Worm (Caenorhabditis elegans) whole organism, young adult: Measurements from ENCODE around the gene vars-1.

Experiments used
- F37B4.10 ChIP-seq: fragments of 200-800 bp; sonication (Bioruptor generic); IDR thresholded peaks from 2 replicates; pipeline ENCODE4 v1.3.6; 2022; ENCODE audit warnings: missing genetic modification characterization, missing compliant biosample characterization
- Y53F4B.3 ChIP-seq: fragments of 200-800 bp; sonication (Bioruptor generic); IDR thresholded peaks from 2 replicates; pipeline ENCODE4 v1.3.6; 2022; ENCODE audit warnings: missing genetic modification reagents, missing genetic modification characterization, missing compliant biosample characterization
- Y56A3A.18 ChIP-seq: fragments of 200-800 bp; sonication (Bioruptor generic); IDR thresholded peaks from 2 replicates; pipeline ENCODE4 v1.3.6; 2022; ENCODE audit warnings: missing genetic modification reagents, missing genetic modification characterization, missing compliant biosample characterization
- Y95B8A.8 ChIP-seq: fragments of 200-800 bp; sonication (Bioruptor generic); IDR thresholded peaks from 2 replicates; pipeline ENCODE4 v1.3.6; 2022; ENCODE audit warnings: missing genetic modification reagents, missing genetic modification characterization, missing compliant biosample characterization
- ZK185.1 ChIP-seq: sonication (generic microtip); optimal IDR thresholded peaks from 2 replicates; lab custom pipeline; 2016; ENCODE audit warnings: mild to moderate bottlenecking, missing genetic modification characterization, missing compliant biosample characterization; ENCODE audit not compliant: poor library complexity, severe bottlenecking
- ama-1 ChIP-seq, 3 experiments: fragments of 150-350 bp in 1 of 3; sonication (generic microtip) in 2 of 3; optimal IDR thresholded peaks; 2 replicates each; lab custom pipeline; 2014 to 2018; ENCODE audit warnings: missing biosample characterization in 2 of 3, missing genetic modification characterization in 2 of 3, missing genetic modification reagents in 2 of 3
- cebp-2 ChIP-seq: fragments of 200-800 bp; sonication (Bioruptor generic); IDR thresholded peaks from 2 replicates; pipeline ENCODE4 v1.3.6; 2022; ENCODE audit warnings: missing genetic modification characterization, missing compliant biosample characterization
- ceh-100 ChIP-seq: fragments of 200-800 bp; sonication (Bioruptor generic); IDR thresholded peaks from 2 replicates; pipeline ENCODE4 v1.3.6; 2022; ENCODE audit warnings: missing genetic modification reagents, missing genetic modification characterization, missing compliant biosample characterization
- ceh-27 ChIP-seq: fragments of 200-800 bp; sonication (Bioruptor generic); optimal IDR thresholded peaks from 2 replicates; lab custom pipeline; 2018; ENCODE audit warnings: mild to moderate bottlenecking, missing genetic modification characterization, moderate library complexity, missing compliant biosample characterization
- ceh-58 ChIP-seq: fragments of 200-800 bp; sonication (Bioruptor generic); IDR thresholded peaks from 2 replicates; pipeline ENCODE4 v1.3.6; 2022; ENCODE audit warnings: missing genetic modification characterization, missing compliant biosample characterization
- die-1 ChIP-seq: sonication (generic microtip); optimal IDR thresholded peaks from 2 replicates; lab custom pipeline; 2016; ENCODE audit warnings: missing genotype, mild to moderate bottlenecking, missing genetic modification characterization, missing compliant biosample characterization
- egl-44 ChIP-seq: fragments of 200-800 bp; sonication (Bioruptor generic); IDR thresholded peaks from 2 replicates; pipeline ENCODE4 v1.3.6; 2022; ENCODE audit warnings: missing genetic modification reagents, missing genetic modification characterization, missing compliant biosample characterization
- hlh-12 ChIP-seq: sonication (generic microtip); optimal IDR thresholded peaks from 2 replicates; lab custom pipeline; 2016; ENCODE audit warnings: missing genetic modification characterization, missing compliant biosample characterization
- let-607 ChIP-seq, 2 experiments: fragments of 200-800 bp in 1 of 2; sonication (Bioruptor generic) in 1 of 2; sonication (generic microtip) in 1 of 2; optimal IDR thresholded peaks; 2 replicates each; lab custom pipeline; 2016 to 2018; ENCODE audit warnings: mild to moderate bottlenecking in 2 of 2, missing compliant biosample characterization in 2 of 2, missing genetic modification characterization in 2 of 2, moderate library complexity in 2 of 2, missing genotype in 1 of 2
- lin-26 ChIP-seq: fragments of 200-800 bp; sonication (Bioruptor generic); IDR thresholded peaks from 2 replicates; pipeline ENCODE4 v1.3.6; 2022; ENCODE audit warnings: missing genetic modification reagents, missing genetic modification characterization, missing compliant biosample characterization
- lin-40 ChIP-seq: sonication (generic microtip); optimal IDR thresholded peaks from 2 replicates; lab custom pipeline; 2016; ENCODE audit warnings: missing genetic modification characterization, mild to moderate bottlenecking, missing compliant biosample characterization, missing genotype, missing genetic modification reagents
- madf-8 ChIP-seq: fragments of 200-800 bp; sonication (Bioruptor generic); conservative IDR thresholded peaks from 2 replicates; pipeline ENCODE4 v1.3.6; 2022; ENCODE audit warnings: missing genetic modification reagents, missing genetic modification characterization, missing compliant biosample characterization
- mel-28 ChIP-seq: sonication (generic microtip); optimal IDR thresholded peaks from 2 replicates; lab custom pipeline; 2016; ENCODE audit warnings: borderline replicate concordance, mild to moderate bottlenecking, missing genetic modification characterization, missing compliant biosample characterization
- mes-4 ChIP-seq: sonication (generic microtip); optimal IDR thresholded peaks from 2 replicates; lab custom pipeline; 2016; ENCODE audit warnings: missing genotype, missing genetic modification characterization, missing compliant biosample characterization
- nfya-1 ChIP-seq: sonication (generic microtip); optimal IDR thresholded peaks from 2 replicates; lab custom pipeline; 2017; ENCODE audit warnings: antibody characterized with exemption, missing compliant biosample characterization, missing genetic modification characterization, borderline replicate concordance; ENCODE audit not compliant: insufficient read depth
- nhr-120 ChIP-seq: fragments of 200-800 bp; sonication (Bioruptor generic); IDR thresholded peaks from 2 replicates; pipeline ENCODE4 v1.3.6; 2022; ENCODE audit warnings: missing genetic modification characterization, missing compliant biosample characterization
- nhr-80 ChIP-seq: sonication (generic microtip); optimal IDR thresholded peaks from 2 replicates; lab custom pipeline; 2016; ENCODE audit warnings: missing genetic modification characterization, missing compliant biosample characterization
- nhr-90 ChIP-seq: sonication (generic microtip); optimal IDR thresholded peaks from 2 replicates; lab custom pipeline; 2016; ENCODE audit warnings: missing genotype, mild to moderate bottlenecking, missing genetic modification characterization, missing compliant biosample characterization
- rec-8 ChIP-seq, 2 experiments: sonication (generic microtip); optimal IDR thresholded peaks; 2 replicates each; lab custom pipeline; 2016; ENCODE audit warnings: mild to moderate bottlenecking in 2 of 2, missing genetic modification characterization in 2 of 2, missing genetic modification reagents in 2 of 2, missing genotype in 2 of 2, missing biosample characterization in 1 of 2, missing compliant biosample characterization in 1 of 2, moderate library complexity in 1 of 2
- rpc-1 ChIP-seq, 2 experiments: fragments of 150-350 bp in 1 of 2; sonication (generic microtip) in 1 of 2; optimal IDR thresholded peaks; 2 replicates each; lab custom pipeline; 2014 to 2018; ENCODE audit warnings: missing biosample characterization in 1 of 2, missing genetic modification characterization in 1 of 2, missing genetic modification reagents in 1 of 2, missing genotype in 1 of 2
- snpc-1.1 ChIP-seq: sonication (generic microtip); optimal IDR thresholded peaks from 2 replicates; lab custom pipeline; 2017; ENCODE audit warnings: missing genetic modification characterization, mild to moderate bottlenecking, missing compliant biosample characterization, antibody characterized with exemption, moderate library complexity, missing genotype, missing genetic modification reagents; ENCODE audit not compliant: insufficient read depth
- snpc-1.3 ChIP-seq: sonication (generic microtip); optimal IDR thresholded peaks from 2 replicates; lab custom pipeline; 2017; ENCODE audit warnings: missing genetic modification characterization, mild to moderate bottlenecking, missing compliant biosample characterization, antibody characterized with exemption, moderate library complexity, missing genotype, missing genetic modification reagents; ENCODE audit not compliant: insufficient read depth
- somi-1 ChIP-seq: fragments of 200-800 bp; sonication (Bioruptor generic); optimal IDR thresholded peaks from 2 replicates; lab custom pipeline; 2018; ENCODE audit warnings: mild to moderate bottlenecking, missing genetic modification characterization, missing compliant biosample characterization
- tbp1 ChIP-seq: fragments of 200-800 bp; sonication (Bioruptor generic); optimal IDR thresholded peaks from 2 replicates; lab custom pipeline; 2018; ENCODE audit warnings: mild to moderate bottlenecking, missing genetic modification characterization, missing compliant biosample characterization
- tbx-9 ChIP-seq: sonication (generic microtip); optimal IDR thresholded peaks from 2 replicates; lab custom pipeline; 2016; ENCODE audit warnings: borderline replicate concordance, missing genetic modification characterization, inconsistent platforms, missing compliant biosample characterization
- xnd-1 ChIP-seq: sonication (generic microtip); optimal IDR thresholded peaks from 2 replicates; lab custom pipeline; 2016; ENCODE audit warnings: missing genotype, missing genetic modification reagents, missing genetic modification characterization, missing compliant biosample characterization
- zfh-2 ChIP-seq: fragments of 200-800 bp; sonication (Bioruptor generic); conservative IDR thresholded peaks from 2 replicates; pipeline ENCODE4 v1.3.6; 2022; ENCODE audit warnings: missing genetic modification reagents, missing genetic modification characterization, missing compliant biosample characterization
- ztf-3 ChIP-seq: fragments of 200-800 bp; sonication (Bioruptor generic); optimal IDR thresholded peaks from 2 replicates; lab custom pipeline; 2018; ENCODE audit warnings: mild to moderate bottlenecking, missing genetic modification characterization, missing compliant biosample characterization

Gene vars-1

ce11 chrV:8040247-8041084, 9.3 kb downstream of the vars-1 start (continued):
- TF ChIP-seq Y53F4B.3 (GFP tag; lab: Robert Waterston, UW) (no peak), cebp-2 (GFP tag; lab: Robert Waterston, UW) (no peak)
- TF ChIP-seq, all 124 proteins: peak for 5

DNA sequence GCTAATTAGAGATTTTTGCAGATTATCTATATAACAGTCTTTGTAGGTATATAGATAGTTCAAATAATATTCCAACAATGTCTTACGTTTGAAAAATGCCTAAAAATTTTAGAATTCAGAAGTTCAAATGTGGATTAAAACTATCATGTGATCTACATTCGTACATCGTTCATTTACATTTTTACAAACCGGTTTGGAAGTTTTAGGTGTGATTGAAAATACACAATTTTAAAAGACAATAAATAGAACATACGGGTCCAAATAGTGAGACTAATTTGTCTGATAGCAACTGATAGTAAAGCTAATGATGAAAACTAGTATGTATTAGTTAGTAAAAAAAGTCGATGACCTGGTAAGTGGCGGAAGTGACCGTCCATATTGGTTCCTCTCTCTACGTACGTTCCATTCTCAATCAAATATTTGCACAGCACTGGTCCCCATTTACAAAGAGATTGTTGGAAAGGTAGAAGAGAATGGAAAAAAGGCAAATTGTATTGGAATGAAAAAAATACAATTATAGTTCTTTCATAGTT, 10.2 kb downstream of the vars-1 start:
- TF ChIP-seq ZK185.1 (tag; lab: Kevin White, UChicago) (no peak), rec-8 (tag; optimal IDR thresholded peaks at IDR 0.05; lab: Kevin White, UChicago) (no peak), rpc-1 (optimal IDR thresholded peaks at IDR 0.05; lab: Kevin White, UChicago) (no peak), rpc-1 (tag; optimal IDR thresholded peaks at IDR 0.05; lab: Kevin White, UChicago) (no peak), egl-44 (GFP tag; lab: Robert Waterston, UW) (no peak), let-607 (tag; optimal IDR thresholded peaks at IDR 0.05; lab: Kevin White, UChicago) (no peak), nhr-90 (tag; lab: Kevin White, UChicago) (no peak), xnd-1 (tag; lab: Kevin White, UChicago) (no peak), somi-1 (GFP tag; lab: Kevin White, UChicago) (no peak)

- TF ChIP-seq nfya-1 (tag; lab: Kevin White, UChicago) (no peak), ama-1 (optimal IDR thresholded peaks at IDR 0.05; lab: Kevin White, UChicago) (no peak), ama-1 (GFP tag; optimal IDR thresholded peaks at IDR 0.05; lab: Kevin White, UChicago) (no peak), zfh-2 (GFP tag; lab: Robert Waterston, UW) (no peak), hlh-12 (no peak), rec-8 (tag; optimal IDR thresholded peaks at IDR 0.05; lab: Kevin White, UChicago) (no peak), ZK185.1 (tag; lab: Kevin White, UChicago) (no peak), ceh-58 (no peak), madf-8 (no peak), lin-26 (GFP tag; lab: Robert Waterston, UW) (no peak), snpc-1.1 (tag; lab: Kevin White, UChicago) (no peak), snpc-1.3 (no peak), F37B4.10 (no peak), mel-28 (tag; lab: Kevin White, UChicago) (no peak), tbp1 (GFP tag; lab: Kevin White, UChicago) (no peak), Y95B8A.8 (GFP tag; lab: Robert Waterston, UW) (no peak), mes-4 (tag; lab: Kevin White, UChicago) (no peak), ceh-27 (GFP tag; lab: Kevin White, UChicago) (no peak), nhr-120 (no peak), lin-40 (tag; lab: Kevin White, UChicago) (no peak)
These were observed 12.5 kb downstream of the vars-1 start for ce11 chrV:8043664-8044063.

DNA sequence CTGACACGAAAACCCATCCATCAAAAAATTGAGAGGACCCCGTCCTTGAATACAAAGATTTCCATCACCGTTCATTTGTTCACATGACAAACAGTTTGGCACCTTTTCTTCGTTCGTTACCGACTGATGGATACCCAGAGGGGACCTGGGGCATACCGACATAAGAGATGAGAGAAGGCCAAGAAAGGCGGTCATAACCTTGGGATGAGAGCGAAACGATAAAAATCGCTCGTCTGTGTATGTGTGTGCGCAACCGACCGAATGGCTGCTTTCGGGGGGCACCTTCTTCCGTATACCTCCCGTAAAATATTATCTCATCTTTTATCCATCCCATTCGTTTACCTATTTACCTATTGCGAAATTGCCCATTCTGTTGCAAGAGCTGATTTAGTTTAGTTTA, 13.7 kb downstream of the vars-1 start:
- no peak for TF ChIP-seq Y56A3A.18
- TF ChIP-seq ceh-100 (GFP tag; lab: Robert Waterston, UW), result no peak
- no peak for TF ChIP-seq nhr-80 (tag; lab: Kevin White, UChicago)
- TF ChIP-seq tbx-9, result no peak
- TF ChIP-seq die-1, result no peak
- TF ChIP-seq egl-44 (GFP tag; lab: Robert Waterston, UW), result no peak
- no peak for TF ChIP-seq ztf-3
- no peak for TF ChIP-seq F37B4.10
- no peak for TF ChIP-seq somi-1 (GFP tag; lab: Kevin White, UChicago)
